Worm (Caenorhabditis elegans): ENCODE measurements around the gene F59B2.3.

ce11 chrIII:8985461-8985860 lies 14.1 kb downstream of the F59B2.3 start:
- TF ChIP-seq unc-39 (tag; optimal IDR thresholded peaks at IDR 0.05): no peak
- no peak for TF ChIP-seq pqm-1 (tag; optimal IDR thresholded peaks at IDR 0.05)
- TF ChIP-seq ceh-16 (tag; optimal IDR thresholded peaks at IDR 0.05): no peak
- TF ChIP-seq zag-1 (tag; optimal IDR thresholded peaks at IDR 0.05): no peak
- TF ChIP-seq ceh-28 (tag; optimal IDR thresholded peaks at IDR 0.05): no peak

All from whole organism, L3 larva.